Fruit fly (Drosophila melanogaster): ENCODE results near the gene Cont.

DNA sequence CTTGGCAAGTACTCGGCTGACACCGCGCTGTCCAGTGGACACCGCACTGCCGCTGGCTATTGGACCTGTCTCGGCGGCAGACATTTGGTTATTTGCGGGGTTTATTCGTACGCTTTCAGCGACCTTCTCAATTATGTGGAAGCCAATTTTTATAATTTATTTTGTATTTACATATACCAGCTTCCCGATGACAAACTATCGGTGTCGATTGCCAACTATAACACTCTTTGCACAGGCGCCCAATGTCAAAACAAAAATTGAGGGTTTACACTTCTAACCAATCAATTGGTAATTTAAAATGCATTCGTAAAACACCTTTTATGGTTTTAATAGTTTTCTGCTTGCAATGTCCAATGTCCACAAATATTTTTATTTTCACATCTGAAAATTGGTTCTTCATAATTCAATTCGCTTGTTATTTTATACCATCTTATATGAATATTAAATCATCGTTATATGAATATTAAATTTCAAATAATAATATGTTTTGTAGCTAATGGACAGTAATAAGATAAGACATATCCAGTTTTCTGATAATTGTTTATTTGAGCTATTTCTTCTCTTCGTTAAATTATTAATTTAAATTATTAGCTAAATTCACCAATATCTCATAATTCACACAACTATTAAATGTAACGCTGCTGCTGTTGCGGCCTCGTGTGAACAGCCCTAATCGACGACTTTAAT is 18.8 kb downstream of the Cont start:
- TF ChIP-seq Snoo (tag; optimal IDR thresholded peaks at IDR 0.05) (no peak), CG34367 (tag; optimal IDR thresholded peaks at IDR 0.05) (no peak), D1 (tag; optimal IDR thresholded peaks at IDR 0.05) (no peak), CG8301 (tag; optimal IDR thresholded peaks at IDR 0.05) (no peak), CG17806 (tag; optimal IDR thresholded peaks at IDR 0.05) (no peak), CG8159 (tag; optimal IDR thresholded peaks at IDR 0.05) (peak; percentile 56), CG12605 (GFP tag; IDR thresholded peaks at IDR 0.05) (no peak), CG14655 (GFP tag; optimal IDR thresholded peaks at IDR 0.05) (no peak), CG15710 (tag; optimal IDR thresholded peaks at IDR 0.05) (peak; percentile 25), rn (GFP tag; IDR thresholded peaks at IDR 0.05) (no peak), Pif1A (GFP tag; optimal IDR thresholded peaks at IDR 0.05) (no peak), CG9948 (tag; optimal IDR thresholded peaks at IDR 0.05) (peak; percentile 12), EcR (GFP tag; optimal IDR thresholded peaks at IDR 0.05) (no peak), CG10348 (GFP tag; IDR thresholded peaks at IDR 0.05) (no peak)

Data from whole organism, pupa.